Worm (Caenorhabditis elegans) whole organism, midembryonic: ENCODE results near the gene sdz-1.
A peak's percentile ranks its signal among the peaks of the same experiment; 100 is the strongest.

Source experiments
- T22C8.4 ChIP-seq: fragments of 200-800 bp; sonication (Bioruptor generic); IDR thresholded peaks from 2 replicates; pipeline ENCODE4 v1.3.6; 2022; ENCODE audit warnings: missing genetic modification characterization, missing compliant biosample characterization
- cog-1 ChIP-seq: sonication (generic microtip); optimal IDR thresholded peaks from 2 replicates; lab custom pipeline; 2016; ENCODE audit warnings: missing genetic modification characterization, missing compliant biosample characterization
- flt-1 ChIP-seq: fragments of 200-800 bp; sonication (Bioruptor generic); IDR thresholded peaks from 2 replicates; pipeline ENCODE4 v1.3.6; 2022; ENCODE audit warnings: missing genetic modification characterization, missing compliant biosample characterization
- klf-2 ChIP-seq: fragments of 200-800 bp; sonication (Bioruptor generic); conservative IDR thresholded peaks from 2 replicates; pipeline ENCODE4 v1.3.6; 2022; ENCODE audit warnings: missing genetic modification reagents, missing genetic modification characterization, missing compliant biosample characterization
- med-1 ChIP-seq: sonication (generic microtip); optimal IDR thresholded peaks from 2 replicates; lab custom pipeline; 2017; ENCODE audit warnings: missing genetic modification characterization, mild to moderate bottlenecking, missing compliant biosample characterization, antibody characterized with exemption, missing genetic modification reagents; ENCODE audit not compliant: insufficient read depth
- ref-1 ChIP-seq: fragments of 200-800 bp; sonication (Bioruptor generic); conservative IDR thresholded peaks from 2 replicates; pipeline ENCODE4 v1.3.6; 2022; ENCODE audit warnings: missing genetic modification reagents, missing genetic modification characterization, missing compliant biosample characterization
- tab-1 ChIP-seq: fragments of 200-800 bp; sonication (Bioruptor generic); IDR thresholded peaks from 2 replicates; pipeline ENCODE4 v1.3.6; 2022; ENCODE audit warnings: missing genetic modification characterization, missing compliant biosample characterization
- ztf-23 ChIP-seq: fragments of 200-800 bp; sonication (Bioruptor generic); IDR thresholded peaks from 2 replicates; pipeline ENCODE4 v1.3.6; 2022; ENCODE audit warnings: missing genetic modification reagents, missing genetic modification characterization, missing compliant biosample characterization
- ztf-29 ChIP-seq: fragments of 200-800 bp; sonication (Bioruptor generic); IDR thresholded peaks from 2 replicates; pipeline ENCODE4 v1.3.6; 2022; ENCODE audit warnings: missing genetic modification reagents, missing genetic modification characterization, missing compliant biosample characterization

Gene sdz-1

DNA sequence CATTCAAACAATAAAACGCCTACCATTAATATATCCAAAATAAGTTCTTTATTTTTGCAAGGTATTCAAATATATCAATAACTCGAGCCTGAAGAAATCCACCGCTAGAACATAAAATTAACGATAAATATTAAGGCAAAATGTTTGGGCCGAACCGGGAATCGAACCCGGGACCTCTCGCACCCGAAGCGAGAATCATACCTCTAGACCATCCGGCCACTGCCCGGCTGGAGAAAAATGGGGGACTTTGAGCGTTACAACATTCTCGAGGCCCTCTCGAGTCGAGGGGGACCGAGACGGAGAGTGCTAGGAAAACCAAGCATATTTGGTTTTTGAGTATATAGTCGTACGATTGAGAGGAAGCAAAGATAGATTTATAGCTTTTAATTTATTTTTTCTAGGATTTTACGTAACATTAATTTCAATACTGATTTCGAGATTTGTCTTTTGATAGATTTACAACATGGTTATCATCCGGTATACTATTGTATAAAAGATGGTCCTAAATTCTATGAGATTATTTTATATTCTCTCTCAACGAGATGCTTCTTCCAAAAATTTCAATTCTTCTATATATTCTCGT, 49.8 kb downstream of the sdz-1 start, which contains the start of gene flp-23:
Gene flp-23 (plus strand): TSS at position 533 of the 583 bp plus-strand sequence.
- TF ChIP-seq ref-1 (peak; percentile 80), ztf-29 (GFP tag; lab: Robert Waterston, UW) (peak; percentile 74), tab-1 (GFP tag; lab: Robert Waterston, UW) (peak; percentile 93), klf-2 (GFP tag; lab: Robert Waterston, UW) (peak; percentile 77), ztf-23 (GFP tag; lab: Robert Waterston, UW) (peak; percentile 87), T22C8.4 (GFP tag; lab: Robert Waterston, UW) (peak; percentile 74), flt-1 (GFP tag; lab: Robert Waterston, UW) (peak; percentile 91), med-1 (GFP tag; lab: Kevin White, UChicago) (peak; percentile 51), cog-1 (tag; lab: Kevin White, UChicago) (peak; percentile 80)
